Worm (Caenorhabditis elegans) whole organism, L2 larva: ENCODE measurements around the gene spsb-2.

Source experiments
- aly-2 ChIP-seq: fragments of 150-350 bp; optimal IDR thresholded peaks from 2 replicates; lab custom pipeline; 2014; ENCODE audit warnings: missing biosample characterization, missing genetic modification characterization
- elt-1 ChIP-seq: fragments of 150-350 bp; optimal IDR thresholded peaks from 2 replicates; lab custom pipeline; 2014; ENCODE audit warnings: missing biosample characterization, missing genetic modification characterization
- mab-5 ChIP-seq: fragments of 150-350 bp; optimal IDR thresholded peaks from 2 replicates; lab custom pipeline; 2014; ENCODE audit warnings: missing biosample characterization, missing genetic modification characterization
- mbf-1 ChIP-seq: sonication (generic microtip); optimal IDR thresholded peaks from 2 replicates; lab custom pipeline; 2017; ENCODE audit warnings: missing biosample characterization, missing genetic modification characterization
- nhr-11 ChIP-seq: fragments of 150-350 bp; optimal IDR thresholded peaks from 2 replicates; lab custom pipeline; 2014; ENCODE audit warnings: missing biosample characterization, missing genetic modification characterization
- nhr-23 ChIP-seq: fragments of 150-350 bp; optimal IDR thresholded peaks from 2 replicates; lab custom pipeline; 2014; ENCODE audit warnings: missing biosample characterization, missing genetic modification reagents, missing genetic modification characterization
- sma-9 ChIP-seq, 2 experiments: fragments of 150-350 bp in 1 of 2; sonication (generic microtip) in 1 of 2; optimal IDR thresholded peaks; 2 replicates each; lab custom pipeline; 2014 to 2016; ENCODE audit warnings: missing genetic modification characterization in 2 of 2, mild to moderate bottlenecking in 1 of 2, missing biosample characterization in 1 of 2, missing compliant biosample characterization in 1 of 2, missing genetic modification reagents in 1 of 2, moderate library complexity in 1 of 2
- unc-62 ChIP-seq: fragments of 150-350 bp; optimal IDR thresholded peaks from 2 replicates; lab custom pipeline; 2014; ENCODE audit warnings: missing biosample characterization, missing genetic modification reagents, missing genetic modification characterization
- zag-1 ChIP-seq: fragments of 150-350 bp; optimal IDR thresholded peaks from 2 replicates; lab custom pipeline; 2014; ENCODE audit warnings: missing biosample characterization, missing genetic modification characterization
- ztf-11 ChIP-seq: sonication (generic microtip); optimal IDR thresholded peaks from 2 replicates; lab custom pipeline; 2017; ENCODE audit warnings: missing biosample characterization, missing genetic modification characterization

ce11 chrII:15272962-15273361 lies 42.8 kb downstream of the spsb-2 start:
- no peak for TF ChIP-seq unc-62 (GFP tag; lab: Kevin White, UChicago)
- no peak for TF ChIP-seq nhr-23 (tag; lab: Kevin White, UChicago)
- TF ChIP-seq zag-1 (tag; lab: Kevin White, UChicago) = no peak
- no peak for TF ChIP-seq nhr-11 (tag; lab: Kevin White, UChicago)
- no peak for TF ChIP-seq mbf-1
- no peak for TF ChIP-seq aly-2 (tag; lab: Kevin White, UChicago)
- no peak for TF ChIP-seq sma-9 (GFP tag; optimal IDR thresholded peaks at IDR 0.05; lab: Kevin White, UChicago)
- TF ChIP-seq sma-9 (tag; optimal IDR thresholded peaks at IDR 0.05; lab: Kevin White, UChicago) = no peak
- no peak for TF ChIP-seq ztf-11 (tag; lab: Kevin White, UChicago)
- TF ChIP-seq mab-5 (tag; lab: Kevin White, UChicago) = no peak
- TF ChIP-seq elt-1 (tag; lab: Kevin White, UChicago) = no peak
